Worm (Caenorhabditis elegans): ENCODE measurements around the gene R10E9.2.

- no peak for TF ChIP-seq B0310.2 (tag; optimal IDR thresholded peaks at IDR 0.05)
- no peak for TF ChIP-seq tbx-37 (GFP tag; conservative IDR thresholded peaks at IDR 0.05)
- no peak for TF ChIP-seq flt-1 (GFP tag; IDR thresholded peaks at IDR 0.05)
- no peak for TF ChIP-seq ama-1 (optimal IDR thresholded peaks at IDR 0.05)
- TF ChIP-seq hmbx-1 (tag; optimal IDR thresholded peaks at IDR 0.05) = no peak
- no peak for TF ChIP-seq aly-1 (tag; optimal IDR thresholded peaks at IDR 0.05)
- no peak for TF ChIP-seq scrt-1 (GFP tag; IDR thresholded peaks at IDR 0.05)
- TF ChIP-seq F13C5.2 (tag; optimal IDR thresholded peaks at IDR 0.05) = no peak
- TF ChIP-seq ceh-13 (GFP tag; optimal IDR thresholded peaks at IDR 0.05) = no peak
- no peak for TF ChIP-seq sea-1 (GFP tag; conservative IDR thresholded peaks at IDR 0.05)
- no peak for TF ChIP-seq tbx-11 (GFP tag; IDR thresholded peaks at IDR 0.05)
- no peak for TF ChIP-seq hnd-1 (tag; optimal IDR thresholded peaks at IDR 0.05)
- TF ChIP-seq ceh-36 (tag; optimal IDR thresholded peaks at IDR 0.05) = no peak
Measured at ce11 chrIII:3926801-3927200, 37.3 kb downstream of the R10E9.2 start.

Data from whole organism, early embryonic.